Fruit fly (Drosophila melanogaster) whole organism, wandering third instar larva: ENCODE data around the gene CG31415.

Experiments
- Abd-B ChIP-seq: fragments of >200 bp; optimal IDR thresholded peaks from 2 replicates; lab custom pipeline; 2017; ENCODE audit warnings: missing biosample characterization, missing genetic modification characterization
- CG32264 ChIP-seq: fragments of 200-800 bp; sonication (Bioruptor generic); optimal IDR thresholded peaks from 2 replicates; lab custom pipeline; 2016; ENCODE audit warnings: missing biosample characterization, missing genetic modification characterization
- CG9705 ChIP-seq: fragments of 200-800 bp; sonication (Bioruptor generic); optimal IDR thresholded peaks from 2 replicates; lab custom pipeline; 2018; ENCODE audit warnings: missing biosample characterization, mild to moderate bottlenecking, missing genetic modification characterization
- CrebA ChIP-seq: fragments of 200-800 bp; sonication (Bioruptor generic); optimal IDR thresholded peaks from 2 replicates; lab custom pipeline; 2016; ENCODE audit warnings: missing biosample characterization, mild to moderate bottlenecking, missing genetic modification characterization, borderline replicate concordance
- Dfd ChIP-seq: fragments of >200 bp; optimal IDR thresholded peaks from 2 replicates; lab custom pipeline; 2017; ENCODE audit warnings: missing biosample characterization, missing genetic modification characterization
- Dif ChIP-seq: fragments of 200-275, 200-300 bp; sonication (Bioruptor generic); optimal IDR thresholded peaks from 2 replicates; lab custom pipeline; 2018; ENCODE audit warnings: missing biosample characterization, missing genetic modification characterization; ENCODE audit not compliant: partially characterized antibody
- GATAd ChIP-seq: sonication (Bioruptor generic); optimal IDR thresholded peaks from 2 replicates; lab custom pipeline; 2016; ENCODE audit warnings: missing biosample characterization, missing genetic modification characterization
- HLH106 ChIP-seq: fragments of 200-800 bp; optimal IDR thresholded peaks from 3 replicates; lab custom pipeline; 2019; ENCODE audit warnings: missing biosample characterization, mild to moderate bottlenecking, missing genetic modification characterization, moderate library complexity
- Hnf4 ChIP-seq: fragments of 200-800 bp; sonication (Bioruptor generic); optimal IDR thresholded peaks from 2 replicates; lab custom pipeline; 2016; ENCODE audit warnings: missing biosample characterization, mild to moderate bottlenecking, missing genetic modification characterization
- Hr78 ChIP-seq: fragments of >200 bp; optimal IDR thresholded peaks from 2 replicates; lab custom pipeline; 2017; ENCODE audit warnings: missing biosample characterization, missing genetic modification characterization
- Hr83 ChIP-seq: fragments of 200-300 bp; sonication (Bioruptor generic); optimal IDR thresholded peaks from 2 replicates; lab custom pipeline; 2016; ENCODE audit warnings: missing biosample characterization, mild to moderate bottlenecking, missing genetic modification characterization, moderate library complexity; ENCODE audit not compliant: poor library complexity, severe bottlenecking
- Jra ChIP-seq: sonication (Bioruptor generic); optimal IDR thresholded peaks from 2 replicates; lab custom pipeline; 2016; ENCODE audit warnings: missing biosample characterization, missing genetic modification characterization
- Mio ChIP-seq: sonication (Bioruptor generic); optimal IDR thresholded peaks from 2 replicates; lab custom pipeline; 2016; ENCODE audit warnings: missing biosample characterization, missing genetic modification characterization
- Myc ChIP-seq: fragments of >200 bp; optimal IDR thresholded peaks from 2 replicates; lab custom pipeline; 2017
- N ChIP-seq: fragments of >200 bp; optimal IDR thresholded peaks from 2 replicates; lab custom pipeline; 2018; ENCODE audit warnings: missing biosample characterization, missing external identifiers, missing genetic modification characterization
- OdsH ChIP-seq: fragments of 200-800 bp; sonication (Bioruptor generic); optimal IDR thresholded peaks from 2 replicates; lab custom pipeline; 2016; ENCODE audit warnings: missing biosample characterization, mild to moderate bottlenecking, missing genetic modification characterization
- Rel ChIP-seq, 2 experiments: fragments of 200-800 bp; sonication (Bioruptor generic) in 1 of 2; optimal IDR thresholded peaks; 2 replicates in 1 of 2; 3 replicates in 1 of 2; lab custom pipeline; 2016 to 2019; ENCODE audit warnings: mild to moderate bottlenecking in 2 of 2, missing biosample characterization in 2 of 2, missing genetic modification characterization in 2 of 2, moderate library complexity in 1 of 2
- Sp1 ChIP-seq: fragments of 200-800 bp; sonication (Bioruptor generic); optimal IDR thresholded peaks from 3 replicates; lab custom pipeline; 2019; ENCODE audit warnings: missing biosample characterization, mild to moderate bottlenecking, missing genetic modification characterization, moderate library complexity
- Vsx2 ChIP-seq: fragments of 200-300, 225-300 bp; sonication (Bioruptor generic); optimal IDR thresholded peaks from 2 replicates; lab custom pipeline; 2018; ENCODE audit warnings: missing biosample characterization, missing genetic modification characterization; ENCODE audit not compliant: partially characterized antibody
- br ChIP-seq: fragments of 200-800 bp; sonication (Bioruptor generic); optimal IDR thresholded peaks from 2 replicates; lab custom pipeline; 2016; ENCODE audit warnings: missing biosample characterization, missing genetic modification characterization
- brk ChIP-seq: fragments of 200-800 bp; sonication (Bioruptor generic); optimal IDR thresholded peaks from 2 replicates; lab custom pipeline; 2016; ENCODE audit warnings: missing biosample characterization, mild to moderate bottlenecking, missing genetic modification characterization
- dl ChIP-seq, 2 experiments: fragments of 175-275, 200-275 bp in 1 of 2; fragments of 200-275 bp in 1 of 2; sonication (Bioruptor generic); optimal IDR thresholded peaks; lab custom pipeline; 2018; ENCODE audit warnings: mild to moderate bottlenecking in 2 of 2, missing biosample characterization in 2 of 2, missing genetic modification characterization in 2 of 2, moderate library complexity in 2 of 2; ENCODE audit not compliant: partially characterized antibody in 2 of 2, insufficient read depth in 1 of 2
- dmrt93B ChIP-seq: fragments of 200-800 bp; sonication (Bioruptor generic); optimal IDR thresholded peaks from 2 replicates; lab custom pipeline; 2018; ENCODE audit warnings: missing biosample characterization, mild to moderate bottlenecking, missing genetic modification characterization
- dsf ChIP-seq: sonication (Bioruptor generic); optimal IDR thresholded peaks from 2 replicates; lab custom pipeline; 2016; ENCODE audit warnings: missing biosample characterization, missing genetic modification characterization, borderline replicate concordance
- ey ChIP-seq: fragments of 200-800 bp; sonication (Bioruptor generic); optimal IDR thresholded peaks from 2 replicates; lab custom pipeline; 2016; ENCODE audit warnings: missing biosample characterization, missing genetic modification characterization
- foxo ChIP-seq, 2 experiments: fragments of 200-800 bp; sonication (Bioruptor generic); optimal IDR thresholded peaks; 2 replicates in 1 of 2; 3 replicates in 1 of 2; lab custom pipeline; 2016 to 2017; ENCODE audit warnings: missing biosample characterization in 2 of 2, missing genetic modification characterization in 2 of 2
- fru ChIP-seq: fragments of 200-800 bp; sonication (Bioruptor generic); optimal IDR thresholded peaks from 3 replicates; lab custom pipeline; 2016; ENCODE audit warnings: missing biosample characterization, mild to moderate bottlenecking, missing genetic modification characterization
- h ChIP-seq: fragments of 200-800 bp; sonication (Bioruptor generic); optimal IDR thresholded peaks from 3 replicates; lab custom pipeline; 2016; ENCODE audit warnings: missing biosample characterization, mild to moderate bottlenecking, missing genetic modification characterization
- jim ChIP-seq: fragments of 175-275, 200-325 bp; sonication (Bioruptor generic); optimal IDR thresholded peaks from 2 replicates; lab custom pipeline; 2016; ENCODE audit warnings: missing biosample characterization, mild to moderate bottlenecking, missing genetic modification characterization
- lola ChIP-seq: fragments of >200 bp; optimal IDR thresholded peaks from 2 replicates; lab custom pipeline; 2017; ENCODE audit warnings: missing biosample characterization, missing genetic modification characterization
- pan ChIP-seq: fragments of >200 bp; optimal IDR thresholded peaks from 2 replicates; lab custom pipeline; 2017
- psq ChIP-seq: fragments of 200-800 bp; sonication (Bioruptor generic); optimal IDR thresholded peaks from 3 replicates; lab custom pipeline; 2017; ENCODE audit warnings: missing biosample characterization, mild to moderate bottlenecking, missing genetic modification characterization, moderate library complexity
- rgr ChIP-seq: fragments of 200-800 bp; sonication (Bioruptor generic); optimal IDR thresholded peaks from 3 replicates; lab custom pipeline; 2016; ENCODE audit warnings: missing biosample characterization, mild to moderate bottlenecking, missing genetic modification characterization
- sage ChIP-seq: fragments of 200-800 bp; sonication (Bioruptor generic); optimal IDR thresholded peaks from 2 replicates; lab custom pipeline; 2016; ENCODE audit warnings: missing biosample characterization, mild to moderate bottlenecking, missing genetic modification characterization
- sv ChIP-seq: fragments of 200-800 bp; sonication (Bioruptor generic); optimal IDR thresholded peaks from 3 replicates; lab custom pipeline; 2016; ENCODE audit warnings: missing biosample characterization, missing genetic modification characterization
- tai ChIP-seq: sonication (Bioruptor generic); optimal IDR thresholded peaks from 2 replicates; lab custom pipeline; 2016; ENCODE audit warnings: missing biosample characterization, missing genetic modification characterization
- usp ChIP-seq: fragments of >200 bp; optimal IDR thresholded peaks from 2 replicates; lab custom pipeline; 2017; ENCODE audit warnings: missing biosample characterization, missing genetic modification characterization
- woc ChIP-seq: sonication (Bioruptor generic); optimal IDR thresholded peaks from 2 replicates; lab custom pipeline; 2016; ENCODE audit warnings: missing biosample characterization, mild to moderate bottlenecking, missing genetic modification characterization

The CG31415 gene

DNA sequence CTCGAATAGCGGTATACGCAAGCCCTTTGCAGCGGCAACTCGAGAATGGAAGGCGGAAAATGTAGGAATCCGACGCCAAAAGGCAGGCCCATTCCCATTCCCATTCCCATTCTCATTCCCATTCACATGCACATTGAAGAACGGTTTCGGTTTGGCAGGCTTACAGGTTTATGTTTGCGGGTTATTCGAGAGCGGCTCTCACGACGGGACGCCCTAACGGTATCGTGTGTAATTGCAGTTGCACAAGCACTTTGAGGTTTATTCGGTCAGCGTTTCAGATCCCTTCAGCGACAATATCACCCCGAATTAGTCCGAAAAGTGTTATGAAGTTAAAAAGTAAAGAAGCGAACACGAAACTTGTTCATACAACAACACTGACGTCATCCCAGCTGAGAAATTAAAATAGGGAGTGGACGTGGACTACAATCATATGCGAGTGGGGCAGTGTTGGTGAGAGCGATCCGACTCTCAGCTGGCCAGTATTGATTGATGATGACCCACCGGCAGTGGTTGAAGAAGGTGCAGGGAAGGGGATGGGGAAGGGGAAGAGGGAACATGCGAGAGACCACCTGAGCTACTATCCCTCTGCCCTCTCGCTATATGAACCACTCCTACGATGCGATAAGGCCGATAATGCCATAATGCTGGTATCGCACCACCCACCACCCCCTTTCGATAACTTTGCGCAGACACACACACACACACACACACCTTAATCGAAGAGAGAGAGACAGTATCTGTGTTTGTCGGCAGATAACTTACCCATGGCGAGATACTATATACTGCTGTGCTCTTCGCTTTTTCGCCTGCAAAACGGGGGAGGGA, 38.9 kb upstream of the CG31415 start (continued):
- TF ChIP-seq brk (no peak), CrebA (no peak), pan (lab: Kevin White, UChicago) (no peak), OdsH (GFP tag; lab: Kevin White, UChicago) (no peak), Hr83 (GFP tag; lab: Kevin White, UChicago) (peak; percentile 70), Sp1 (GFP tag; lab: Kevin White, UChicago) (no peak), Abd-B (GFP tag; lab: Kevin White, UChicago) (no peak), sv (no peak), Hr78 (GFP tag; lab: Kevin White, UChicago) (peak; percentile 23)
- TF ChIP-seq, all 38 proteins: peak for 12

- TF ChIP-seq woc (GFP tag; lab: Kevin White, UChicago): no peak
- TF ChIP-seq Dif (GFP tag; lab: Kevin White, UChicago): peak; percentile 56
- peak; percentile 38 for TF ChIP-seq sv
- TF ChIP-seq Abd-B (GFP tag; lab: Kevin White, UChicago): no peak
- no peak for TF ChIP-seq dsf (GFP tag; lab: Kevin White, UChicago)
- no peak for TF ChIP-seq CG32264 (GFP tag; lab: Kevin White, UChicago)
- no peak for TF ChIP-seq GATAd (GFP tag; lab: Kevin White, UChicago)
- TF ChIP-seq brk: no peak
- no peak for TF ChIP-seq pan (lab: Kevin White, UChicago)
- TF ChIP-seq Rel (GFP tag; optimal IDR thresholded peaks at IDR 0.05; lab: Kevin White, UChicago): no peak
- peak; percentile 61 for TF ChIP-seq Rel (tag; optimal IDR thresholded peaks at IDR 0.05; lab: Kevin White, UChicago)
- TF ChIP-seq psq (GFP tag; lab: Kevin White, UChicago): no peak
- TF ChIP-seq tai (GFP tag; lab: Kevin White, UChicago): no peak
- no peak for TF ChIP-seq Dfd (GFP tag; lab: Kevin White, UChicago)
- no peak for TF ChIP-seq Hr78 (GFP tag; lab: Kevin White, UChicago)
- no peak for TF ChIP-seq usp (GFP tag; lab: Kevin White, UChicago)
- no peak for TF ChIP-seq Jra
- TF ChIP-seq Sp1 (GFP tag; lab: Kevin White, UChicago): peak; percentile 57
- no peak for TF ChIP-seq lola (GFP tag; lab: Kevin White, UChicago)
- TF ChIP-seq CrebA: no peak
- no peak for TF ChIP-seq N (GFP tag; lab: Kevin White, UChicago)
- no peak for TF ChIP-seq CG9705 (GFP tag; lab: Kevin White, UChicago)
- TF ChIP-seq Hnf4 (GFP tag; lab: Kevin White, UChicago): no peak
- no peak for TF ChIP-seq sage (GFP tag; lab: Kevin White, UChicago)
- TF ChIP-seq OdsH (GFP tag; lab: Kevin White, UChicago): peak; percentile 5
- peak; percentile 95 for TF ChIP-seq jim (GFP tag; lab: Kevin White, UChicago)
- TF ChIP-seq rgr: peak; percentile 57
- TF ChIP-seq Myc (lab: Kevin White, UChicago): peak; percentile 86
- TF ChIP-seq Vsx2 (GFP tag; lab: Kevin White, UChicago): no peak
- TF ChIP-seq Mio (GFP tag; lab: Kevin White, UChicago): no peak
- TF ChIP-seq h: peak; percentile 57
- peak; percentile 77 for TF ChIP-seq Hr83 (GFP tag; lab: Kevin White, UChicago)
- TF ChIP-seq dl (GFP tag; optimal IDR thresholded peaks at IDR 0.05; lab: Kevin White, UChicago; ENCODE audit: insufficient read depth in 1 of 2, partially characterized antibody in 2 of 2): no peak
- TF ChIP-seq foxo (GFP tag; optimal IDR thresholded peaks at IDR 0.05; lab: Kevin White, UChicago): no peak
- TF ChIP-seq ey (GFP tag; lab: Kevin White, UChicago): no peak
- no peak for TF ChIP-seq HLH106 (tag; lab: Kevin White, UChicago)
- peak; percentile 71 for TF ChIP-seq fru (GFP tag; lab: Kevin White, UChicago)
- no peak for TF ChIP-seq dmrt93B (GFP tag; lab: Kevin White, UChicago)
- no peak for TF ChIP-seq br (GFP tag; lab: Kevin White, UChicago)
- TF ChIP-seq, all 38 proteins: peak for 11
These were observed 38.2 kb upstream of the CG31415 start, which contains the start of gene Unc-115a for dm6 chr3R:9705008-9705628. Unc-115a (minus strand) TSS chr3R:9705417.
